Fruit fly (Drosophila melanogaster): ENCODE data around the gene Npc2c.

Gene Npc2c

dm6 chr3R:10053559-10053958 is 6.5 kb upstream of the Npc2c start (continued):
- TF ChIP-seq Med (GFP tag) (peak; percentile 76), Aef1 (GFP tag; IDR thresholded peaks at IDR 0.05) (no peak), CG3838 (GFP tag; optimal IDR thresholded peaks at IDR 0.05) (no peak), NfI (GFP tag; optimal IDR thresholded peaks at IDR 0.05) (peak; percentile 45), Ets65A (GFP tag) (peak; percentile 8), ewg (GFP tag; optimal IDR thresholded peaks at IDR 0.05) (no peak), sob (GFP tag; IDR thresholded peaks at IDR 0.05) (no peak), CG7271 (tag; optimal IDR thresholded peaks at IDR 0.05) (peak; percentile 19), CG6254 (GFP tag; optimal IDR thresholded peaks at IDR 0.05) (no peak), CG2889 (GFP tag; IDR thresholded peaks at IDR 0.05) (no peak), Blimp-1 (GFP tag; optimal IDR thresholded peaks at IDR 0.05) (no peak), tin (GFP tag; optimal IDR thresholded peaks at IDR 0.05) (no peak), Meics (GFP tag; optimal IDR thresholded peaks at IDR 0.05) (peak; percentile 44), stwl (tag; optimal IDR thresholded peaks at IDR 0.05) (peak; percentile 29), lbe (GFP tag; optimal IDR thresholded peaks at IDR 0.05) (no peak), tx (GFP tag; optimal IDR thresholded peaks at IDR 0.05) (no peak), NFAT (GFP tag; IDR thresholded peaks at IDR 0.05) (no peak), sd (tag; optimal IDR thresholded peaks at IDR 0.05) (no peak), CG34224 (GFP tag; IDR thresholded peaks at IDR 0.05; ENCODE audit: partially characterized antibody) (no peak), Hr3 (GFP tag; optimal IDR thresholded peaks at IDR 0.05) (no peak), chn (GFP tag; optimal IDR thresholded peaks at IDR 0.05) (no peak), sug (tag; optimal IDR thresholded peaks at IDR 0.05) (no peak), tll (GFP tag; optimal IDR thresholded peaks at IDR 0.05) (no peak), B-H2 (GFP tag; optimal IDR thresholded peaks at IDR 0.05) (no peak), CG1647 (GFP tag; optimal IDR thresholded peaks at IDR 0.05) (no peak), dati (GFP tag; IDR thresholded peaks at IDR 0.05) (no peak), ham (GFP tag; IDR thresholded peaks at IDR 0.05) (no peak), tna (GFP tag; IDR thresholded peaks at IDR 0.05; ENCODE audit: partially characterized antibody) (no peak), CG7987 (GFP tag; optimal IDR thresholded peaks at IDR 0.05) (peak; percentile 0), stc (GFP tag; IDR thresholded peaks at IDR 0.05) (peak; percentile 49; the same call in 1 of the 2 replicates), CG31388 (GFP tag; optimal IDR thresholded peaks at IDR 0.05) (no peak), E2f1 (GFP tag; IDR thresholded peaks at IDR 0.05) (no peak), Hand (GFP tag; optimal IDR thresholded peaks at IDR 0.05) (no peak), fu2 (GFP tag; optimal IDR thresholded peaks at IDR 0.05) (no peak), salm (tag; optimal IDR thresholded peaks at IDR 0.05) (no peak), CG15601 (tag; optimal IDR thresholded peaks at IDR 0.05) (no peak), pnt (GFP tag; optimal IDR thresholded peaks at IDR 0.05) (no peak), CG7839 (tag; optimal IDR thresholded peaks at IDR 0.05) (peak; percentile 21), CG11723 (GFP tag; optimal IDR thresholded peaks at IDR 0.05) (no peak), crc (GFP tag; optimal IDR thresholded peaks at IDR 0.05) (no peak), NC2α (GFP tag; optimal IDR thresholded peaks at IDR 0.05) (no peak), CG13894 (tag; optimal IDR thresholded peaks at IDR 0.05) (no peak), Ets97D (GFP tag; optimal IDR thresholded peaks at IDR 0.05) (peak; percentile 84), sc (optimal IDR thresholded peaks at IDR 0.05) (no peak), sc (GFP tag; optimal IDR thresholded peaks at IDR 0.05) (no peak), CG10543 (GFP tag; optimal IDR thresholded peaks at IDR 0.05) (no peak), bowl (GFP tag; IDR thresholded peaks at IDR 0.05) (no peak), CG6765 (GFP tag; optimal IDR thresholded peaks at IDR 0.05) (no peak), Drgx (GFP tag; IDR thresholded peaks at IDR 0.05) (no peak), HLH3B (GFP tag; IDR thresholded peaks at IDR 0.05) (no peak), fd3F (GFP tag; optimal IDR thresholded peaks at IDR 0.05) (no peak), dmrt11E (tag; optimal IDR thresholded peaks at IDR 0.05) (no peak)

Data from whole organism, embryonic.